Fruit fly (Drosophila melanogaster): ENCODE data around the gene mRpS21.

mRpS21 gene

DNA sequence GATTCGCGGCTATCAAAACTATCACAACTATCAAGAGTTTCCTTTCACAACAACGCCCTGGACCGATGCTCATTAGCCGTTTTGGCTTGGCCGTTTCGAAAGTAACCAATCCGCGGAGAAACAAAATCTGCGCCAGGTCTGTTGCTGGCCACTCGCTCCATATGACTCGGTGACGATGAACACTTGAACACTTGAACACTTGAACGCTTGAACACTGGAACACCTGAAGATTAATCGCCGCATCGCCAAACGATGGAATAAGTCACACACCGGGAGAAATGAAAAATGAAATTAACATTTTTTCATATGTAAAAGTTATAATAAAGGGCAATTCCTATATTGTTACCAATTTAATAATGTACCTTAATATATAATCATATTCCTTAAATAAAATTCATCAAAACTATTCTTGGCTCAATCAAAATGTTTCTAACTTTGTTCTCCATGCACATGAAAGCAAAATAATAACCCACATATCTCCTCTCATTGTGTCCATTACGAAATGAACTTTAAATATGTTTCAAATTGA, 35.5 kb upstream of the mRpS21 start:
- TF ChIP-seq CG13204 (GFP tag; optimal IDR thresholded peaks at IDR 0.05) (no peak), EcR (GFP tag; optimal IDR thresholded peaks at IDR 0.05) (no peak), CG10348 (GFP tag; IDR thresholded peaks at IDR 0.05) (no peak), CG17806 (tag; optimal IDR thresholded peaks at IDR 0.05) (no peak), fd96Ca (GFP tag; IDR thresholded peaks at IDR 0.05) (no peak), CG14655 (GFP tag; optimal IDR thresholded peaks at IDR 0.05) (no peak), CG9948 (tag; optimal IDR thresholded peaks at IDR 0.05) (no peak), CG15710 (tag; optimal IDR thresholded peaks at IDR 0.05) (no peak), Pif1A (GFP tag; optimal IDR thresholded peaks at IDR 0.05) (no peak), CG34367 (tag; optimal IDR thresholded peaks at IDR 0.05) (no peak), CG12605 (GFP tag; IDR thresholded peaks at IDR 0.05) (no peak), CG32121 (GFP tag; IDR thresholded peaks at IDR 0.05) (no peak), CG4496 (GFP tag; IDR thresholded peaks at IDR 0.05) (no peak), Ets98B (GFP tag; IDR thresholded peaks at IDR 0.05) (no peak)

DNA sequence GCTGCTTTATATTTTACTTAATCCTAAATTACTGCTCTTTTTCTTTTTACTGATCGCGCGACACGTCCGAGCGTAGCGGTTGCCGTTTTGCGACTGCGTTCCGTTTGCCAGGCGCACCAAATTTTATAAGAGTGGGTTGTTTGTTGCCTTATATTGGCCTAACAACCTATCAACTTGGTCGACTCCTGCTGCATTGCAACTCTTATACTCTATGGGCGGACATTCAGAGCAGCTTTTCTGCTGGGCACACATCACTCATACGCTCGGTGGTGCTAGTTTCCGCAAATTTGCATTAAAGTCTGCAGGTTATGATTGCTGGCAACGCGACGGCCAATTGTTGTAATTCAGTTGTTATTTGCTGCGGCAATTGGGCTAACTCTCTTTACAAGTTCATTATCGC, 33.6 kb upstream of the mRpS21 start, which contains the start of gene yellow-e:
Gene yellow-e (minus strand): TSS at position 101 of the 400 bp plus-strand sequence.
- TF ChIP-seq CG12605 (GFP tag; IDR thresholded peaks at IDR 0.05), result no peak
- 0 out of 3 replicates have a peak, but pooled peaks have one; percentile 19 for TF ChIP-seq CG4496 (GFP tag; IDR thresholded peaks at IDR 0.05)

DNA sequence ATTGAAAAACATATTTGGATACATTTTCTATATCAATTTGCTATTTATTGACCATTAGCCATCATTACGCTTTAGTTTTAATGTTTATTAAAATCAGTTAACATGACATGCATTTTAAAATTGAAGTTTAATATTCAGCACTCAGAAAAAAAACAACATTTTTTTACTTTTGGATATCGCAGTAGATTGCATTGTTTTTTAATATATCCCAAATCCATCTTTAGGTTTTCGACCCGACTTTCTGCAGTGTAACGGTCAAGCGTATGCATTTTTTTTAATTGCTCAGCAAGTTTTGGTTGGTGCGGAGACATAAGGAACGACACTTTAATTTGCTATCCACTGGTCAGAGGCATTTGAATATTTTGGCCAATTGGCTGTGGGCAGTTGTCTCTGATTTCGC, 31.1 kb upstream of the mRpS21 start:
- TF ChIP-seq gl (tag; optimal IDR thresholded peaks at IDR 0.05), result no peak
- peak; percentile 32 for TF ChIP-seq Ets98B (GFP tag; IDR thresholded peaks at IDR 0.05)
- TF ChIP-seq rn (GFP tag; IDR thresholded peaks at IDR 0.05), result no peak
- TF ChIP-seq CG32121 (GFP tag; IDR thresholded peaks at IDR 0.05), result peak; percentile 18; the same call in 1 of the 2 replicates
- TF ChIP-seq CG17806 (tag; optimal IDR thresholded peaks at IDR 0.05), result no peak
- no peak for TF ChIP-seq D1 (tag; optimal IDR thresholded peaks at IDR 0.05)

DNA sequence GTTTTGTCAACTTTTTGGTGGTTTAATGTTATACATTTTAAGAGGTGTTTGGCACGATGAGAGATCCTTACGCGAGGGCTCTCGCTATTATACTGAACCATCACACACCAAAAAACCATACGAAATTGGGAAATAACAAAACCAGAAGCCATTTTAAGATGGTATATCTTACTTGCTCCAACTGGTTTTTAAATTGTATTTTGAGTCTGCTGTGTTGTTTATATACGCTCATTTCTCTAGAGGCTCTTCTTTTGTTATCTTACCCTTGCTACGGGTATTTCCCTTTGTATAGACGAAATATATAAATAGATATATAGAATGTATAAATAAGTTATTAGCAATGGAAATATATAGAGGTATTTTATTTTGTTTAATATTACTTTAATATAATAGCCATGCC, 25.3 kb upstream of the mRpS21 start, which contains the start of gene yellow-e2:
Gene yellow-e2 (minus strand): TSS at position 101 of the 400 bp plus-strand sequence.
- TF ChIP-seq CG10348 (GFP tag; IDR thresholded peaks at IDR 0.05), result no peak
- no peak for TF ChIP-seq EcR (GFP tag; optimal IDR thresholded peaks at IDR 0.05)
- TF ChIP-seq CG8159 (tag; optimal IDR thresholded peaks at IDR 0.05), result peak; percentile 35
- TF ChIP-seq CG8301 (tag; optimal IDR thresholded peaks at IDR 0.05), result no peak
- no peak for TF ChIP-seq D1 (tag; optimal IDR thresholded peaks at IDR 0.05)
- no peak for TF ChIP-seq CG14655 (GFP tag; optimal IDR thresholded peaks at IDR 0.05)

DNA sequence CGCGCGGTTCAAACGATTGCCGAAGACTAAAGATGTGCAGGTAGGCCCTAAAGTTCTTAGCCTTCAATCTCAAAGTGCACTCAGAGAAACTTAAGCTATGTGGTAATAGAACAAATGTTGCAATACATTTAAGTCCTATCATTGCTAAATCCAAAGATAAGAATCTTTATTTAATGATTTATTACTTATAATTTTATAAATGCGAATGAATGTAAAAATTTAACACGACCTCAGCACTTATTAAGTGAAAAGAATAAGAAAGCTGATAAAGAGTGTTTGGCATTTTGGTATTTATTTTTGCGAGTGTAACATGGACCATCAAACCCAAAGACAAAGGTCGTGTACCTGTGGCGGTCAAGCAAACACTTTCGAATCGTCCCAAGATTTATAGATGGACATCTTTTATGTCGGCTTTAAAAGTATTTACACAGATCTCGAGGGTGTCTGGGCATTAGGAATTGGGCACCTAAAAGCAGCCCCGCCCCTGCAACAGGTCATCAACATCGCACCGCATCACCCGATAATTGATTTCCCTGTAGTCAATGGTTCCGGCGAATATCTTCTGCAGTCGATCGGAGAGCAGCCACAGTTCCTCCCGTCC, 23.3 kb upstream of the mRpS21 start, which contains the start of gene yellow-e3:
Gene yellow-e3 (minus strand): TSS at position 30 of the 601 bp plus-strand sequence.
- TF ChIP-seq CG12605 (GFP tag; IDR thresholded peaks at IDR 0.05), result no peak
- TF ChIP-seq rn (GFP tag; IDR thresholded peaks at IDR 0.05), result no peak
- no peak for TF ChIP-seq CG8301 (tag; optimal IDR thresholded peaks at IDR 0.05)
- TF ChIP-seq CG9948 (tag; optimal IDR thresholded peaks at IDR 0.05), result no peak

DNA sequence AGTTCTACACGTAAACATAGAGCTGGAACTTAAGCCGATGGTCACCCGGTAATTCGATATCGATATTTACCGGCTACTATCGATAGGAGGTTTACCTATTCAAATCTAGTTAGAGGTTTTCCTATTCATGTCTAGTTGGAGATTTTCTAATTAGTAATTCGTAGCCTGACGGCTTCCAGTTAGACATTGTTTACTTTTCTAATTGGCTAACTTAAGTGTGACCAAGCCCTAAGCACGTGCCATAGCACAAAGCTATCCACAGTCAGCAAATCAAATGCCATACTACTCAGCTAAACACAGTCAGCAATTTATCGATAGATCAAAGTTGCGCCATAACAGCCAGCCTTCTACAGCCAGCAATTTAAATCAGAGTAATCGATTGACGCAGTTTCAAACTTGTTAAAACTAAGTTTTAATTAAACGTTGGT, 21.4 kb upstream of the mRpS21 start, which contains the start of gene Dpm3:
Gene Dpm3 (minus strand): TSS at position 20 of the 428 bp plus-strand sequence.
- no peak for TF ChIP-seq Pif1B (GFP tag; optimal IDR thresholded peaks at IDR 0.05)
- TF ChIP-seq CG15710 (tag; optimal IDR thresholded peaks at IDR 0.05), result no peak
- no peak for TF ChIP-seq CG14655 (GFP tag; optimal IDR thresholded peaks at IDR 0.05)
- no peak for TF ChIP-seq CG13204 (GFP tag; optimal IDR thresholded peaks at IDR 0.05)
- TF ChIP-seq CG34367 (tag; optimal IDR thresholded peaks at IDR 0.05), result no peak
- no peak for TF ChIP-seq CG10348 (GFP tag; IDR thresholded peaks at IDR 0.05)
- TF ChIP-seq CG8301 (tag; optimal IDR thresholded peaks at IDR 0.05), result no peak
- TF ChIP-seq rn (GFP tag; IDR thresholded peaks at IDR 0.05), result no peak

DNA sequence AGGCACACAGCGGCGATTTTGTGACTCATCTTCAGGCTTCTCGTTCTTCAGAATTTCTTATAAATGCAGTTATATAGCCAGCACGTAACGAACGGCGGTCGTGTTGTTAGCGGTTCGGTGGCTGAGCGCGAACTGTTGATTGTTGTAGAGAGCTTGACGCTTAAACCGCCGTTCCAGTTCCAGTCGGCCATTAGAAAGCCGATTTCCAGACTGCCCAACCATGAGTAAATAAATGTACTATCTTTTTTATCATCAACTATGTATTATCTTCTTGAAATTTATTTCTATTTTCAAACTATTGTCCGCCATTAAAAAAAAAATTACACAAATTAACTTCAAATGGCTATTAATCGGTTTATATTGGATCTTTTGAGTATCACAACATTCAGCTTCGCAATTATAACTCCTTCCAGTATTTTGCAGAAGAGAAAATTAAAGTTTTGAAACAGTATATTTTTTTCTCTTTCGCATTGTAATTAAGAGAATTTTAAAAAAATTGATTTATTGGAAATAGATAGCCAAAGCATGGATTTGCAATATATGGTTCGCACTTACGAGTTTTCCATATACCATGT, 20.2 kb upstream of the mRpS21 start, which contains the start of gene GILT1:
Gene GILT1 (minus strand): TSS at position 141 of the 575 bp plus-strand sequence.
- TF ChIP-seq Ets98B (GFP tag; IDR thresholded peaks at IDR 0.05), result no peak
- no peak for TF ChIP-seq CG9948 (tag; optimal IDR thresholded peaks at IDR 0.05)
- TF ChIP-seq CG12605 (GFP tag; IDR thresholded peaks at IDR 0.05), result 0 out of 2 replicates have a peak, but pooled peaks have one; percentile 5
